Worm (Caenorhabditis elegans): ENCODE results near the gene F22E5.17.

Gene F22E5.17

DNA sequence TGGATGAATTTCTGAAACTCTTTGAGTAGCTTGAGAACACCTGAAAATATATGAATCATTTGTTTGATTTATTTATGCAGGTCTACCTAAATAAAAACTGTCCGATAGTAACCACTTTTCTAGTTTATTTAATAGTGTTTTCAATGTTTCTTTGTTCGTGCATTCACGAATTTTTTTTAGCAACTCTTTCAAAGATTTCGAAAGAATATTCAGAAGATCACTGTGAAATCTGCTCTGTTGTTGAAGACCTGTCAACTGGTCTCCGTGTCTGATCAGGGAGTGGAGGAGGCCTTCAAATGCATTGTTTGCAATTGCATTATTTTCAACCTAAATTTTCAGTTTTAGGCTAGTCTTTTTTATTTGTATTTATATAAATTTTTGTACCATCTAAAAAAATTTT lies 32.1 kb downstream of the F22E5.17 start, which contains the start of gene T05A8.1:
T05A8.1 (minus strand) TSS at position 101 of the 400 bp plus-strand sequence.
- no peak for TF ChIP-seq unc-62 (GFP tag; optimal IDR thresholded peaks at IDR 0.05)

- no peak for TF ChIP-seq unc-62 (GFP tag; optimal IDR thresholded peaks at IDR 0.05)
These were observed 33.1 kb downstream of the F22E5.17 start, which contains the start of gene T05A8.2 for ce11 chrII:2710919-2711318. Gene T05A8.2 (minus strand): TSS chrII:2711019.

ce11 chrII:2717335-2717734 lies 39.5 kb downstream of the F22E5.17 start, which contains the start of gene T05A8.3:
Gene T05A8.3 (minus strand): TSS chrII:2717435.
- TF ChIP-seq unc-62 (GFP tag; optimal IDR thresholded peaks at IDR 0.05): no peak

DNA sequence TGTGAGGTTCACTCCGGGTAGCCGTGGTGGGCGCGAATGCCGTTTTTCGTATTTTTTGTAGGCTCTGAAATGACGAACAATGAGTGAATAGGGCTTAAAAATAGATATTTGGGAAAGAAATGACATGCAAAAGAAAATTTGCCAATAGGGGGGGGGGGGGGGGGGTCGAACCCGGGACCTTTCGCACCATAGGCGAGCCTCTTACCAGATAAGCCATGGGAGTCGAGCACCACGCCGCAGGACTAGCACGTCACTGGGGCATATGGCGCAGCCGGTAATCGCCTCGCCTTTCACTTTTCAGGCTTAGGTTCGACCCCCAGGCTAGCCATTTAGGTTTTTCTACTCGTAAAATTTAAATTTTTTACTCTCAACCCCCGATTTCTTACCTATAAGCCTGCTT lies 41.4 kb downstream of the F22E5.17 start:
- TF ChIP-seq unc-62 (GFP tag; optimal IDR thresholded peaks at IDR 0.05): no peak

- no peak for TF ChIP-seq unc-62 (GFP tag; optimal IDR thresholded peaks at IDR 0.05)
These were observed 44.2 kb downstream of the F22E5.17 start for ce11 chrII:2721992-2722391.

DNA sequence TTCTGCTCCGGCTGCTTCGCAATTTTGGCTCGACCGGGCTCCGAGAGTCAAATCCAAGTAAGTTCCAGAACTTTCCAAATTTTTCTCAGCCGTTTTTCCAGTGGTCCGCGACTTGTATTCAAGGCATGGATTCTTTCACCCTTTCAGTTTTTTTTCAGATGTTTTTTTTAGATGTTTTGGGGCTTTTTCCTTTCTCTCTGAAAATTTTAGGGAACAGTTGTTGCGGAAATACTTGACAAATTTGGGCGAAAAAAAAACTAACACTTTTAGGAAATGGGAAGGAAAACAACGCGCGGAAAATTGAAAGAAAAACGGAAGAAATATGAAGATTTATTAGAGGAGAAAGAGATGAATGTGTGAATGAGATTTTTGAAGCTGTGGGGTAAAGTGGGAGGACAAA lies 47.7 kb downstream of the F22E5.17 start, which contains the start of the genes T05A8.11 and nep-2:
T05A8.11 (minus strand) TSS at position 101 of the 400 bp plus-strand sequence.
nep-2 (minus strand) TSS at position 192 of the 400 bp plus-strand sequence.
- no peak for TF ChIP-seq unc-62 (GFP tag; optimal IDR thresholded peaks at IDR 0.05)

ce11 chrII:2726774-2727173 lies 48.9 kb downstream of the F22E5.17 start:
- TF ChIP-seq unc-62 (GFP tag; optimal IDR thresholded peaks at IDR 0.05): no peak
